Fruit fly (Drosophila melanogaster) whole organism, embryonic: ENCODE results near the gene CG9550.
A peak's percentile ranks its signal among the peaks of the same experiment; 100 is the strongest.

Experiments used
- Antp ChIP-seq: fragments of 200-800 bp; sonication (Bioruptor generic); optimal IDR thresholded peaks from 3 replicates; lab custom pipeline; 2016; ENCODE audit warnings: missing biosample characterization, missing genetic modification characterization
- Atf-2 ChIP-seq: fragments of 200-800 bp; sonication (Bioruptor generic); optimal IDR thresholded peaks from 2 replicates; lab custom pipeline; 2016; ENCODE audit warnings: missing biosample characterization, missing genetic modification characterization
- Atf6 ChIP-seq: fragments of 200-800 bp; sonication (Bioruptor generic); IDR thresholded peaks from 2 replicates; pipeline ENCODE4 v1.3.6; 2022; ENCODE audit warnings: missing biosample characterization, missing genetic modification characterization
- BEAF-32 ChIP-seq: fragments of 200-800 bp; sonication (Bioruptor generic); optimal IDR thresholded peaks from 3 replicates; lab custom pipeline; 2017; ENCODE audit warnings: missing biosample characterization, missing genetic modification characterization, mild to moderate bottlenecking, moderate library complexity, missing genetic modification reagents
- CG10462 ChIP-seq: fragments of 200-800 bp; sonication (Bioruptor generic); optimal IDR thresholded peaks from 2 replicates; lab custom pipeline; 2016; ENCODE audit warnings: missing biosample characterization, missing genetic modification characterization
- CG12391 ChIP-seq: fragments of 200-800 bp; sonication (Bioruptor generic); optimal IDR thresholded peaks from 3 replicates; lab custom pipeline; 2018; ENCODE audit warnings: missing biosample characterization, mild to moderate bottlenecking, missing genetic modification characterization, moderate library complexity
- CG13894 ChIP-seq: fragments of 200-800 bp; sonication (Bioruptor generic); optimal IDR thresholded peaks from 3 replicates; lab custom pipeline; 2018; ENCODE audit warnings: missing biosample characterization, mild to moderate bottlenecking, missing genetic modification characterization, moderate library complexity
- CG15601 ChIP-seq: fragments of 200-800 bp; sonication (Bioruptor generic); optimal IDR thresholded peaks from 3 replicates; lab custom pipeline; 2019; ENCODE audit warnings: missing biosample characterization, mild to moderate bottlenecking, missing genetic modification characterization, moderate library complexity
- CG16813 ChIP-seq: fragments of 200-800 bp; sonication (Bioruptor generic); IDR thresholded peaks from 3 replicates; pipeline ENCODE4 v1.3.6; 2022; ENCODE audit warnings: missing biosample characterization, missing genetic modification characterization; ENCODE audit not compliant: partially characterized antibody
- CG18599 ChIP-seq: fragments of 200-800 bp; sonication (Bioruptor generic); optimal IDR thresholded peaks from 3 replicates; lab custom pipeline; 2017; ENCODE audit warnings: missing biosample characterization, missing genetic modification characterization, mild to moderate bottlenecking, moderate library complexity, missing genetic modification reagents
- CG2116 ChIP-seq: fragments of 200-800 bp; sonication (Bioruptor generic); optimal IDR thresholded peaks from 3 replicates; lab custom pipeline; 2018; ENCODE audit warnings: missing biosample characterization, mild to moderate bottlenecking, missing genetic modification characterization
- CG2712 ChIP-seq: fragments of 200-800 bp; optimal IDR thresholded peaks from 3 replicates; lab custom pipeline; 2019; ENCODE audit warnings: missing biosample characterization, mild to moderate bottlenecking, missing genetic modification characterization, moderate library complexity
- CG32767 ChIP-seq: fragments of 200-800 bp; sonication (Bioruptor generic); IDR thresholded peaks from 2 replicates; pipeline ENCODE4 v1.3.6; 2022; ENCODE audit warnings: missing biosample characterization, missing genetic modification characterization
- CG43689 ChIP-seq: fragments of 200-800 bp; sonication (Bioruptor generic); IDR thresholded peaks from 2 replicates; pipeline ENCODE4 v1.3.6; 2022; ENCODE audit warnings: missing biosample characterization, missing genetic modification characterization
- CG8290 ChIP-seq, 3 experiments: fragments of 200-800 bp; sonication (Bioruptor generic); optimal IDR thresholded peaks; 2 replicates each; lab custom pipeline; 2016 to 2019; ENCODE audit warnings: missing biosample characterization in 3 of 3, missing genetic modification characterization in 3 of 3, mild to moderate bottlenecking in 2 of 3, moderate library complexity in 1 of 3
- CG8765 ChIP-seq: fragments of 200-800 bp; sonication (Bioruptor generic); IDR thresholded peaks from 2 replicates; pipeline ENCODE4 v1.3.6; 2022; ENCODE audit warnings: missing biosample characterization, missing genetic modification characterization
- CG9932 ChIP-seq: fragments of 200-800 bp; sonication (Bioruptor generic); IDR thresholded peaks from 2 replicates; pipeline ENCODE4 v1.3.6; 2022; ENCODE audit warnings: missing biosample characterization, missing genetic modification characterization
- CTCF ChIP-seq: fragments of 200-800 bp; sonication (Bioruptor generic); optimal IDR thresholded peaks from 2 replicates; lab custom pipeline; 2017; ENCODE audit warnings: missing biosample characterization, mild to moderate bottlenecking, missing genetic modification characterization, moderate library complexity
- Chrac-16 ChIP-seq: fragments of 200-800 bp; sonication (Bioruptor generic); optimal IDR thresholded peaks from 3 replicates; lab custom pipeline; 2016; ENCODE audit warnings: missing biosample characterization, missing genetic modification characterization
- Eip74EF ChIP-seq, 2 experiments: fragments of 200-800 bp in 1 of 2; fragments of >200 bp in 1 of 2; sonication (Bioruptor generic) in 1 of 2; optimal IDR thresholded peaks; 2 replicates each; lab custom pipeline; 2017 to 2019; ENCODE audit warnings: missing biosample characterization in 2 of 2, missing genetic modification characterization in 2 of 2, mild to moderate bottlenecking in 1 of 2, moderate library complexity in 1 of 2
- HmgD ChIP-seq: fragments of 200-800 bp; sonication (Bioruptor generic); optimal IDR thresholded peaks from 3 replicates; lab custom pipeline; 2016; ENCODE audit warnings: missing biosample characterization, missing genetic modification characterization
- Hr3 ChIP-seq: fragments of 200-800 bp; sonication (Bioruptor generic); optimal IDR thresholded peaks from 3 replicates; lab custom pipeline; 2016; ENCODE audit warnings: missing biosample characterization, missing genetic modification characterization
- MESR4 ChIP-seq: fragments of 200-800 bp; sonication (Bioruptor generic); optimal IDR thresholded peaks from 2 replicates; lab custom pipeline; 2018; ENCODE audit warnings: missing biosample characterization, mild to moderate bottlenecking, missing genetic modification characterization, moderate library complexity
- Med ChIP-seq: fragments of 200-800 bp; sonication (Bioruptor generic); peaks from one replicate; lab custom pipeline; 2016; ENCODE audit warnings: missing biosample characterization, missing genetic modification characterization, mild to moderate bottlenecking, inconsistent platforms, moderate library complexity
- Mes4 ChIP-seq: fragments of 200-800 bp; sonication (Bioruptor generic); optimal IDR thresholded peaks from 2 replicates; lab custom pipeline; 2016; ENCODE audit warnings: missing biosample characterization, missing genetic modification characterization
- Nf-YC ChIP-seq: fragments of 200-800 bp; optimal IDR thresholded peaks from 3 replicates; lab custom pipeline; 2019; ENCODE audit warnings: missing biosample characterization, mild to moderate bottlenecking, missing genetic modification characterization, moderate library complexity
- Opbp ChIP-seq: fragments of 200-800 bp; sonication (Bioruptor generic); IDR thresholded peaks from 3 replicates; pipeline ENCODE4 v1.3.6; 2022; ENCODE audit warnings: missing biosample characterization, missing genetic modification characterization; ENCODE audit not compliant: partially characterized antibody
- Scr ChIP-seq: fragments of 200-800 bp; sonication (Bioruptor generic); IDR thresholded peaks from 2 replicates; pipeline ENCODE4 v1.3.6; 2022; ENCODE audit warnings: missing biosample characterization, missing genetic modification characterization; ENCODE audit not compliant: partially characterized antibody
- Sin3A ChIP-seq: fragments of >200 bp; optimal IDR thresholded peaks from 2 replicates; lab custom pipeline; 2018
- Sry-δ ChIP-seq: fragments of 200-800 bp; sonication (Bioruptor generic); optimal IDR thresholded peaks from 2 replicates; lab custom pipeline; 2016; ENCODE audit warnings: missing biosample characterization, missing genetic modification characterization
- abd-A ChIP-seq: fragments of 200-800 bp; sonication (Bioruptor generic); optimal IDR thresholded peaks from 3 replicates; lab custom pipeline; 2019; ENCODE audit warnings: missing biosample characterization, mild to moderate bottlenecking, missing genetic modification characterization, moderate library complexity
- amos ChIP-seq: fragments of 200-800 bp; sonication (Bioruptor generic); IDR thresholded peaks from 2 replicates; pipeline ENCODE4 v1.3.6; 2022; ENCODE audit warnings: missing biosample characterization, missing genetic modification characterization; ENCODE audit not compliant: partially characterized antibody
- ato ChIP-seq: fragments of 200-800 bp; sonication (Bioruptor generic); IDR thresholded peaks from 2 replicates; pipeline ENCODE4 v1.3.6; 2022; ENCODE audit warnings: missing biosample characterization, missing genetic modification characterization; ENCODE audit not compliant: partially characterized antibody
- bbx ChIP-seq: fragments of 200-800 bp; sonication (Bioruptor generic); IDR thresholded peaks from 2 replicates; pipeline ENCODE4 v1.3.6; 2022; ENCODE audit warnings: missing biosample characterization, missing genetic modification characterization; ENCODE audit not compliant: partially characterized antibody
- bowl ChIP-seq: fragments of 200-800 bp; sonication (Bioruptor generic); IDR thresholded peaks from 2 replicates; pipeline ENCODE4 v1.3.6; 2022; ENCODE audit warnings: missing biosample characterization, missing genetic modification characterization
- grau ChIP-seq: fragments of 200-800 bp; optimal IDR thresholded peaks from 3 replicates; lab custom pipeline; 2019; ENCODE audit warnings: missing biosample characterization, mild to moderate bottlenecking, missing genetic modification characterization, moderate library complexity
- gsb ChIP-seq: fragments of 200-800 bp; sonication (Bioruptor generic); IDR thresholded peaks from 2 replicates; pipeline ENCODE4 v1.3.6; 2022; ENCODE audit warnings: missing biosample characterization, missing genetic modification characterization
- kah ChIP-seq: fragments of 200-800 bp; sonication (Bioruptor generic); optimal IDR thresholded peaks from 2 replicates; lab custom pipeline; 2018; ENCODE audit warnings: missing biosample characterization, mild to moderate bottlenecking, missing genetic modification characterization
- klu ChIP-seq: fragments of 200-800 bp; sonication (Bioruptor generic); IDR thresholded peaks from 2 replicates; pipeline ENCODE4 v1.3.6; 2022; ENCODE audit warnings: missing biosample characterization, missing genetic modification characterization
- mirr ChIP-seq: fragments of 200-800 bp; sonication (Bioruptor generic); optimal IDR thresholded peaks from 3 replicates; lab custom pipeline; 2018; ENCODE audit warnings: missing biosample characterization, mild to moderate bottlenecking, missing genetic modification characterization
- mld ChIP-seq: fragments of 200-800 bp; sonication (Bioruptor generic); IDR thresholded peaks from 3 replicates; pipeline ENCODE4 v1.3.6; 2022; ENCODE audit warnings: missing biosample characterization, missing genetic modification characterization; ENCODE audit not compliant: partially characterized antibody
- nmo ChIP-seq: fragments of 200-800 bp; sonication (Bioruptor generic); optimal IDR thresholded peaks from 2 replicates; lab custom pipeline; 2018; ENCODE audit warnings: missing biosample characterization, mild to moderate bottlenecking, missing genetic modification characterization, moderate library complexity
- p53 ChIP-seq: fragments of 200-800 bp; sonication (Bioruptor generic); optimal IDR thresholded peaks from 2 replicates; lab custom pipeline; 2016; ENCODE audit warnings: missing biosample characterization, missing genetic modification characterization
- pnt ChIP-seq: fragments of 200-800 bp; sonication (Bioruptor generic); optimal IDR thresholded peaks from 3 replicates; lab custom pipeline; 2016; ENCODE audit warnings: missing biosample characterization, missing genetic modification characterization
- pzg ChIP-seq: fragments of 200-800 bp; sonication (Bioruptor generic); optimal IDR thresholded peaks from 3 replicates; lab custom pipeline; 2018; ENCODE audit warnings: missing biosample characterization, mild to moderate bottlenecking, missing genetic modification characterization, moderate library complexity
- sens ChIP-seq: fragments of 200-800 bp; sonication (Bioruptor generic); peaks from one replicate; lab custom pipeline; 2016; ENCODE audit warnings: missing biosample characterization, missing genetic modification characterization
- sna ChIP-seq: fragments of 200-800 bp; sonication (Bioruptor generic); IDR thresholded peaks from 2 replicates; pipeline ENCODE4 v1.3.6; 2022; ENCODE audit warnings: missing biosample characterization, missing genetic modification characterization; ENCODE audit not compliant: partially characterized antibody
- tup ChIP-seq: fragments of 200-800 bp; sonication (Bioruptor generic); optimal IDR thresholded peaks from 2 replicates; lab custom pipeline; 2016; ENCODE audit warnings: missing biosample characterization, mild to moderate bottlenecking, missing genetic modification characterization, moderate library complexity
- unc-4 ChIP-seq: fragments of 200-800 bp; sonication (Bioruptor generic); IDR thresholded peaks from 2 replicates; pipeline ENCODE4 v1.3.6; 2022; ENCODE audit warnings: missing biosample characterization, missing genetic modification characterization; ENCODE audit not compliant: partially characterized antibody

CG9550 gene

dm6 chr2L:6467509-6467908, 29.3 kb upstream of the CG9550 start, which contains the start of gene HemK1 (continued):
- TF ChIP-seq Mes4 = no peak
- no peak for TF ChIP-seq CG43689 (GFP tag; lab: Robert Waterston, UW)
- peak; percentile 69 for TF ChIP-seq BEAF-32 (GFP tag; lab: Kevin White, UChicago)
- peak; percentile 42 for TF ChIP-seq CG2116 (GFP tag; lab: Kevin White, UChicago)
- TF ChIP-seq CG2712 (tag; lab: Kevin White, UChicago) = peak; percentile 17
- peak; percentile 0 for TF ChIP-seq mirr (GFP tag; lab: Kevin White, UChicago)
- peak; percentile 58 for TF ChIP-seq HmgD (GFP tag; lab: Kevin White, UChicago)
- TF ChIP-seq amos (GFP tag; lab: Robert Waterston, UW) = peak; percentile 58; the same call in 1 of the 2 replicates
- TF ChIP-seq klu (GFP tag; lab: Robert Waterston, UW) = no peak
- TF ChIP-seq CG13894 (tag; lab: Kevin White, UChicago) = peak; percentile 26
- TF ChIP-seq CG15601 (tag; lab: Kevin White, UChicago) = peak; percentile 31
- TF ChIP-seq Med (GFP tag; lab: Kevin White, UChicago) = peak; percentile 83
- TF ChIP-seq tup (GFP tag; lab: Kevin White, UChicago) = no peak
- no peak for TF ChIP-seq Chrac-16 (GFP tag; lab: Kevin White, UChicago)
- TF ChIP-seq Nf-YC (tag; lab: Kevin White, UChicago) = peak; percentile 17
- no peak for TF ChIP-seq bowl (GFP tag; lab: Robert Waterston, UW)
- no peak for TF ChIP-seq CG8290 (GFP tag; optimal IDR thresholded peaks at IDR 0.05; lab: Kevin White, UChicago)
- TF ChIP-seq CG8290 (tag; optimal IDR thresholded peaks at IDR 0.05; lab: Kevin White, UChicago) = peak in 1 of 2 experiments; percentile 80
- TF ChIP-seq pzg (GFP tag; lab: Kevin White, UChicago) = peak; percentile 98
- no peak for TF ChIP-seq CG8765 (GFP tag; lab: Robert Waterston, UW)
- TF ChIP-seq Opbp (GFP tag; lab: Robert Waterston, UW) = peak; percentile 53; the same call in 1 of the 3 replicates
- no peak for TF ChIP-seq CG10462 (GFP tag; lab: Kevin White, UChicago)
- peak; percentile 43 for TF ChIP-seq nmo (GFP tag; lab: Kevin White, UChicago)
- 0 out of 3 replicates have a peak, but pooled peaks have one; percentile 42 for TF ChIP-seq CG16813 (GFP tag; lab: Robert Waterston, UW)
- peak; percentile 43 for TF ChIP-seq Sin3A (lab: Kevin White, UChicago)
- peak; percentile 59 for TF ChIP-seq unc-4 (GFP tag; lab: Robert Waterston, UW)
- no peak for TF ChIP-seq Atf-2 (GFP tag; lab: Kevin White, UChicago)
- no peak for TF ChIP-seq bbx (GFP tag; lab: Robert Waterston, UW)
- TF ChIP-seq CG32767 = no peak
- TF ChIP-seq sna = peak; percentile 7; the same call in 1 of the 2 replicates
- TF ChIP-seq MESR4 (GFP tag; lab: Kevin White, UChicago) = peak; percentile 75
- TF ChIP-seq kah = peak; percentile 33
- TF ChIP-seq gsb (GFP tag; lab: Robert Waterston, UW) = no peak
- TF ChIP-seq mld = no peak
- 0 out of 2 replicates have a peak, but pooled peaks have one; percentile 45 for TF ChIP-seq ato (GFP tag; lab: Robert Waterston, UW)
- TF ChIP-seq Hr3 (GFP tag; lab: Kevin White, UChicago) = peak; percentile 4
- TF ChIP-seq Sry-δ (GFP tag; lab: Kevin White, UChicago) = peak; percentile 55
- peak; percentile 42 for TF ChIP-seq CG12391 (tag; lab: Kevin White, UChicago)
- TF ChIP-seq Scr (GFP tag; lab: Robert Waterston, UW) = peak; percentile 50
- no peak for TF ChIP-seq Antp (GFP tag; lab: Kevin White, UChicago)
- TF ChIP-seq Eip74EF (GFP tag; optimal IDR thresholded peaks at IDR 0.05; lab: Kevin White, UChicago) = peak in 1 of 2 experiments; percentile 16
- 0 out of 2 replicates have a peak, but pooled peaks have one; percentile 21 for TF ChIP-seq Atf6
- TF ChIP-seq CG9932 (GFP tag; lab: Robert Waterston, UW) = 0 out of 2 replicates have a peak, but pooled peaks have one; percentile 30
- no peak for TF ChIP-seq pnt (GFP tag; lab: Kevin White, UChicago)
- peak; percentile 21 for TF ChIP-seq grau (tag; lab: Kevin White, UChicago)
- no peak for TF ChIP-seq CG18599 (GFP tag; lab: Kevin White, UChicago)
- peak; percentile 29 for TF ChIP-seq abd-A (tag; lab: Kevin White, UChicago)
- TF ChIP-seq CTCF (GFP tag; lab: Kevin White, UChicago) = peak; percentile 42
- TF ChIP-seq sens (GFP tag; lab: Kevin White, UChicago) = peak; percentile 48
- TF ChIP-seq p53 = peak; percentile 4
